Fruit fly (Drosophila melanogaster) whole organism, pupa: ENCODE data around the gene RecQ4.

Experiments used
- CG10348 ChIP-seq: fragments of 200-800 bp; sonication (Bioruptor generic); IDR thresholded peaks from 2 replicates; pipeline ENCODE4 v1.3.6; 2022; ENCODE audit warnings: missing biosample characterization, missing genetic modification characterization
- CG12605 ChIP-seq: fragments of 200-800 bp; sonication (Bioruptor generic); IDR thresholded peaks from 2 replicates; pipeline ENCODE4 v1.3.6; 2022; ENCODE audit warnings: missing biosample characterization, missing genetic modification characterization
- CG13204 ChIP-seq: fragments of 200-800 bp; sonication (Bioruptor generic); optimal IDR thresholded peaks from 2 replicates; lab custom pipeline; 2018; ENCODE audit warnings: missing biosample characterization, mild to moderate bottlenecking, missing genetic modification characterization, moderate library complexity
- CG14655 ChIP-seq: fragments of 200-800 bp; sonication (Bioruptor generic); optimal IDR thresholded peaks from 3 replicates; lab custom pipeline; 2017; ENCODE audit warnings: mild to moderate bottlenecking, missing biosample characterization, missing genetic modification reagents, missing genetic modification characterization
- CG15710 ChIP-seq: fragments of 200-800 bp; sonication (Bioruptor generic); optimal IDR thresholded peaks from 2 replicates; lab custom pipeline; 2018; ENCODE audit warnings: missing biosample characterization, mild to moderate bottlenecking, missing genetic modification characterization, moderate library complexity
- CG17806 ChIP-seq: fragments of 200-800 bp; sonication (Bioruptor generic); optimal IDR thresholded peaks from 2 replicates; lab custom pipeline; 2018; ENCODE audit warnings: missing biosample characterization, mild to moderate bottlenecking, missing genetic modification characterization, moderate library complexity
- CG32121 ChIP-seq: fragments of 200-800 bp; sonication (Bioruptor generic); IDR thresholded peaks from 2 replicates; pipeline ENCODE4 v1.3.6; 2022; ENCODE audit warnings: missing biosample characterization, missing genetic modification characterization
- CG34367 ChIP-seq: fragments of 200-800 bp; sonication (Bioruptor generic); optimal IDR thresholded peaks from 2 replicates; lab custom pipeline; 2018; ENCODE audit warnings: missing biosample characterization, mild to moderate bottlenecking, missing genetic modification characterization
- CG4496 ChIP-seq: fragments of 200-800 bp; sonication (Bioruptor generic); IDR thresholded peaks from 3 replicates; pipeline ENCODE4 v1.3.6; 2022; ENCODE audit warnings: missing biosample characterization, missing genetic modification characterization
- CG8159 ChIP-seq: fragments of 200-800 bp; sonication (Bioruptor generic); optimal IDR thresholded peaks from 3 replicates; lab custom pipeline; 2018; ENCODE audit warnings: missing biosample characterization, mild to moderate bottlenecking, missing genetic modification characterization, moderate library complexity
- CG8301 ChIP-seq: fragments of 200-800 bp; sonication (Bioruptor generic); optimal IDR thresholded peaks from 2 replicates; lab custom pipeline; 2018; ENCODE audit warnings: missing biosample characterization, mild to moderate bottlenecking, missing genetic modification characterization
- CG9948 ChIP-seq: fragments of 200-800 bp; sonication (Bioruptor generic); optimal IDR thresholded peaks from 2 replicates; lab custom pipeline; 2018; ENCODE audit warnings: missing biosample characterization, mild to moderate bottlenecking, missing genetic modification characterization, moderate library complexity
- D1 ChIP-seq: fragments of 200-800 bp; sonication (Bioruptor generic); optimal IDR thresholded peaks from 2 replicates; lab custom pipeline; 2018; ENCODE audit warnings: missing biosample characterization, mild to moderate bottlenecking, missing genetic modification characterization, moderate library complexity
- EcR ChIP-seq: fragments of 200-800 bp; sonication (Bioruptor generic); optimal IDR thresholded peaks from 3 replicates; lab custom pipeline; 2019; ENCODE audit warnings: missing biosample characterization, missing genetic modification characterization, mild to moderate bottlenecking, moderate library complexity, missing genetic modification reagents
- Ets98B ChIP-seq: fragments of 200-800 bp; sonication (Bioruptor generic); IDR thresholded peaks from 2 replicates; pipeline ENCODE4 v1.3.6; 2022; ENCODE audit warnings: missing biosample characterization, missing genetic modification characterization
- Pif1A ChIP-seq: fragments of 200-800 bp; sonication (Bioruptor generic); optimal IDR thresholded peaks from 3 replicates; lab custom pipeline; 2016; ENCODE audit warnings: missing biosample characterization, missing genetic modification characterization
- Pif1B ChIP-seq: fragments of 200-800 bp; sonication (Bioruptor generic); optimal IDR thresholded peaks from 3 replicates; lab custom pipeline; 2016; ENCODE audit warnings: missing biosample characterization, missing genetic modification characterization
- Snoo ChIP-seq: fragments of 200-800 bp; sonication (Bioruptor generic); optimal IDR thresholded peaks from 3 replicates; lab custom pipeline; 2017; ENCODE audit warnings: missing biosample characterization, mild to moderate bottlenecking, missing genetic modification characterization, inconsistent platforms
- fd96Ca ChIP-seq: fragments of 200-800 bp; sonication (Bioruptor generic); IDR thresholded peaks from 3 replicates; pipeline ENCODE4 v1.3.6; 2022; ENCODE audit warnings: missing biosample characterization, missing genetic modification characterization
- gl ChIP-seq: fragments of 200-800 bp; sonication (Bioruptor generic); optimal IDR thresholded peaks from 2 replicates; lab custom pipeline; 2018; ENCODE audit warnings: missing biosample characterization, mild to moderate bottlenecking, missing genetic modification characterization
- rn ChIP-seq: fragments of 200-800 bp; sonication (Bioruptor generic); IDR thresholded peaks from 2 replicates; pipeline ENCODE4 v1.3.6; 2022; ENCODE audit warnings: missing biosample characterization, missing genetic modification characterization

Gene RecQ4

dm6 chr3L:8175818-8176217, at the start of gene RecQ4:
RecQ4 (minus strand) TSS chr3L:8175978.
- TF ChIP-seq CG17806 (tag; lab: Kevin White, UChicago) (no peak), CG12605 (no peak), Ets98B (no peak), fd96Ca (GFP tag; lab: Robert Waterston, UW) (no peak), rn (no peak), Pif1A (GFP tag; lab: Kevin White, UChicago) (no peak), Pif1B (no peak), CG34367 (tag; lab: Kevin White, UChicago) (no peak), CG15710 (no peak), CG32121 (GFP tag; lab: Robert Waterston, UW) (no peak), EcR (GFP tag; lab: Kevin White, UChicago) (no peak), CG10348 (no peak), CG4496 (no peak), CG9948 (tag; lab: Kevin White, UChicago) (no peak), gl (no peak), CG14655 (no peak), Snoo (tag; lab: Kevin White, UChicago) (no peak)

- TF ChIP-seq Pif1B (no peak), CG12605 (no peak), CG17806 (tag; lab: Kevin White, UChicago) (no peak), gl (no peak), EcR (GFP tag; lab: Kevin White, UChicago) (no peak), rn (no peak), Pif1A (GFP tag; lab: Kevin White, UChicago) (no peak), D1 (tag; lab: Kevin White, UChicago) (no peak), fd96Ca (GFP tag; lab: Robert Waterston, UW) (no peak), CG8159 (tag; lab: Kevin White, UChicago) (no peak), CG13204 (no peak), CG8301 (no peak), CG14655 (no peak), CG9948 (tag; lab: Kevin White, UChicago) (no peak), CG32121 (GFP tag; lab: Robert Waterston, UW) (no peak), CG4496 (no peak), CG34367 (tag; lab: Kevin White, UChicago) (no peak), Ets98B (no peak), CG15710 (no peak)
These were observed 46.1 kb upstream of the RecQ4 start, which contains the start of gene CG13678 for dm6 chr3L:8221835-8222234. CG13678 (plus strand) TSS chr3L:8222141.

dm6 chr3L:8219687-8220086, 43.9 kb upstream of the RecQ4 start:
- no peak for TF ChIP-seq Snoo (tag; lab: Kevin White, UChicago)
- no peak for TF ChIP-seq CG4496
- TF ChIP-seq CG14655 = no peak
- TF ChIP-seq CG12605 = no peak
- TF ChIP-seq rn = no peak
- TF ChIP-seq CG9948 (tag; lab: Kevin White, UChicago) = no peak
- TF ChIP-seq fd96Ca (GFP tag; lab: Robert Waterston, UW) = no peak
- no peak for TF ChIP-seq Ets98B
- TF ChIP-seq CG13204 = no peak
- no peak for TF ChIP-seq Pif1A (GFP tag; lab: Kevin White, UChicago)

- no peak for TF ChIP-seq D1 (tag; lab: Kevin White, UChicago)
- TF ChIP-seq CG10348 = no peak
- TF ChIP-seq CG4496 = no peak
- TF ChIP-seq CG15710 = no peak
These were observed 43.1 kb upstream of the RecQ4 start, which contains the start of gene CG13674 for dm6 chr3L:8218883-8219282. CG13674 (minus strand) TSS chr3L:8218983.

dm6 chr3L:8214980-8215379, 39.2 kb upstream of the RecQ4 start, which contains the start of gene CG8012:
CG8012 (plus strand) TSS chr3L:8215280.
- TF ChIP-seq CG17806 (tag; lab: Kevin White, UChicago) (no peak), CG12605 (no peak), CG8159 (tag; lab: Kevin White, UChicago) (no peak), CG4496 (no peak), Ets98B (no peak), CG32121 (GFP tag; lab: Robert Waterston, UW) (no peak), EcR (GFP tag; lab: Kevin White, UChicago) (no peak), CG9948 (tag; lab: Kevin White, UChicago) (no peak), CG14655 (no peak), gl (no peak), Snoo (tag; lab: Kevin White, UChicago) (no peak)

- no peak for TF ChIP-seq CG4496
- no peak for TF ChIP-seq CG13204
- TF ChIP-seq fd96Ca (GFP tag; lab: Robert Waterston, UW) = no peak
- TF ChIP-seq D1 (tag; lab: Kevin White, UChicago) = no peak
- TF ChIP-seq CG17806 (tag; lab: Kevin White, UChicago) = no peak
- TF ChIP-seq CG8159 (tag; lab: Kevin White, UChicago) = no peak
- TF ChIP-seq CG10348 = no peak
- TF ChIP-seq CG15710 = no peak
- TF ChIP-seq CG14655 = no peak
- no peak for TF ChIP-seq gl
- TF ChIP-seq Ets98B = no peak
These were observed 35.8 kb upstream of the RecQ4 start, which contains the start of gene CG8006 for dm6 chr3L:8211590-8211989. CG8006 (plus strand) TSS chr3L:8211890.

- TF ChIP-seq Pif1A (GFP tag; lab: Kevin White, UChicago) (no peak), CG8301 (no peak), CG9948 (tag; lab: Kevin White, UChicago) (no peak), Snoo (tag; lab: Kevin White, UChicago) (no peak), fd96Ca (GFP tag; lab: Robert Waterston, UW) (no peak), CG14655 (no peak), CG32121 (GFP tag; lab: Robert Waterston, UW) (no peak), rn (no peak), D1 (tag; lab: Kevin White, UChicago) (no peak), Pif1B (no peak), Ets98B (no peak), CG13204 (no peak), CG17806 (tag; lab: Kevin White, UChicago) (no peak)
These were observed 34.8 kb upstream of the RecQ4 start, which contains the start of gene tut for dm6 chr3L:8210596-8210995. tut (minus strand) TSS chr3L:8210743.
